Worm (Caenorhabditis elegans) whole organism, young adult: Measurements from ENCODE around the gene M04C3.5.

ENCODE experiments used
- B0019.2 ChIP-seq: fragments of 200-800 bp; sonication (Bioruptor generic); conservative IDR thresholded peaks from 2 replicates; pipeline ENCODE4 v1.3.6; 2022; ENCODE audit warnings: missing genetic modification reagents, missing genetic modification characterization, missing compliant biosample characterization
- B0261.1 ChIP-seq: sonication (generic microtip); optimal IDR thresholded peaks from 2 replicates; lab custom pipeline; 2016; ENCODE audit warnings: mild to moderate bottlenecking, missing genetic modification characterization, moderate library complexity, missing compliant biosample characterization
- C06A6.2 ChIP-seq: fragments of 200-800 bp; sonication (Bioruptor generic); conservative IDR thresholded peaks from 2 replicates; pipeline ENCODE4 v1.3.6; 2022; ENCODE audit warnings: missing genetic modification characterization, missing compliant biosample characterization
- D2030.7 ChIP-seq: fragments of 200-800 bp; sonication (Bioruptor generic); IDR thresholded peaks from 2 replicates; pipeline ENCODE4 v1.3.6; 2022; ENCODE audit warnings: missing genetic modification reagents, missing genetic modification characterization, missing compliant biosample characterization
- F55B11.4 ChIP-seq: sonication (generic microtip); optimal IDR thresholded peaks from 2 replicates; lab custom pipeline; 2016; ENCODE audit warnings: missing compliant biosample characterization, missing genetic modification characterization, borderline replicate concordance; ENCODE audit not compliant: insufficient read depth
- T26A5.8 ChIP-seq: sonication (generic microtip); optimal IDR thresholded peaks from 2 replicates; lab custom pipeline; 2016; ENCODE audit warnings: missing genetic modification characterization, missing compliant biosample characterization
- Y95B8A.8 ChIP-seq: fragments of 200-800 bp; sonication (Bioruptor generic); IDR thresholded peaks from 2 replicates; pipeline ENCODE4 v1.3.6; 2022; ENCODE audit warnings: missing genetic modification reagents, missing genetic modification characterization, missing compliant biosample characterization
- akir-1 ChIP-seq: fragments of 200-800 bp; sonication (Bioruptor generic); optimal IDR thresholded peaks from 2 replicates; lab custom pipeline; 2018; ENCODE audit warnings: mild to moderate bottlenecking, missing genetic modification characterization, moderate library complexity, missing compliant biosample characterization
- ama-1 ChIP-seq, 3 experiments: fragments of 150-350 bp in 1 of 3; sonication (generic microtip) in 2 of 3; optimal IDR thresholded peaks; 2 replicates each; lab custom pipeline; 2014 to 2018; ENCODE audit warnings: missing biosample characterization in 2 of 3, missing genetic modification characterization in 2 of 3, missing genetic modification reagents in 2 of 3
- aptf-2 ChIP-seq: fragments of 200-800 bp; sonication (Bioruptor generic); conservative IDR thresholded peaks from 2 replicates; pipeline ENCODE4 v1.3.6; 2022; ENCODE audit warnings: missing genetic modification reagents, missing genetic modification characterization, missing compliant biosample characterization
- athp-1 ChIP-seq: sonication (generic microtip); optimal IDR thresholded peaks from 2 replicates; lab custom pipeline; 2017; ENCODE audit warnings: mild to moderate bottlenecking, missing genetic modification characterization, missing compliant biosample characterization
- attf-5 ChIP-seq: fragments of 200-800 bp; sonication (Bioruptor generic); optimal IDR thresholded peaks from 2 replicates; lab custom pipeline; 2018; ENCODE audit warnings: mild to moderate bottlenecking, missing genetic modification characterization, missing compliant biosample characterization
- bed-2 ChIP-seq: fragments of 200-800 bp; sonication (Bioruptor generic); IDR thresholded peaks from 2 replicates; pipeline ENCODE4 v1.3.6; 2022; ENCODE audit warnings: missing genetic modification reagents, missing genetic modification characterization, missing compliant biosample characterization
- ccch-3 ChIP-seq: fragments of 200-800 bp; sonication (Bioruptor generic); optimal IDR thresholded peaks from 2 replicates; lab custom pipeline; 2018; ENCODE audit warnings: mild to moderate bottlenecking, missing genetic modification characterization, missing compliant biosample characterization
- cebp-1 ChIP-seq, 2 experiments: fragments of 200-800 bp in 1 of 2; sonication (Bioruptor generic) in 1 of 2; sonication (generic microtip) in 1 of 2; IDR thresholded peaks in 1 of 2; optimal IDR thresholded peaks in 1 of 2; 2 replicates each; pipeline versions ENCODE4 v1.3.6 to Lab custom; 2017 to 2022; ENCODE audit warnings: missing compliant biosample characterization in 2 of 2, missing genetic modification characterization in 2 of 2, mild to moderate bottlenecking in 1 of 2, missing genetic modification reagents in 1 of 2, moderate library complexity in 1 of 2
- ceh-27 ChIP-seq: fragments of 200-800 bp; sonication (Bioruptor generic); optimal IDR thresholded peaks from 2 replicates; lab custom pipeline; 2018; ENCODE audit warnings: mild to moderate bottlenecking, missing genetic modification characterization, moderate library complexity, missing compliant biosample characterization
- ceh-40 ChIP-seq: fragments of 200-800 bp; sonication (Bioruptor generic); IDR thresholded peaks from 2 replicates; pipeline ENCODE4 v1.3.6; 2022; ENCODE audit warnings: missing genetic modification characterization, missing compliant biosample characterization
- efl-1 ChIP-seq: fragments of 150-350 bp; optimal IDR thresholded peaks from 2 replicates; lab custom pipeline; 2014; ENCODE audit warnings: missing biosample characterization, missing genetic modification reagents, missing genetic modification characterization
- egrh-3 ChIP-seq: fragments of 200-800 bp; sonication (Bioruptor generic); IDR thresholded peaks from 2 replicates; pipeline ENCODE4 v1.3.6; 2022; ENCODE audit warnings: missing genetic modification reagents, missing genetic modification characterization, missing compliant biosample characterization
- ets-4 ChIP-seq: fragments of 200-800 bp; sonication (Bioruptor generic); optimal IDR thresholded peaks from 2 replicates; lab custom pipeline; 2018; ENCODE audit warnings: mild to moderate bottlenecking, missing genetic modification characterization, missing compliant biosample characterization
- him-1 ChIP-seq: sonication (generic microtip); optimal IDR thresholded peaks from 2 replicates; lab custom pipeline; 2016; ENCODE audit warnings: missing genotype, missing genetic modification reagents, missing genetic modification characterization, missing compliant biosample characterization
- hrde-1 ChIP-seq: sonication (generic microtip); optimal IDR thresholded peaks from 2 replicates; lab custom pipeline; 2016; ENCODE audit warnings: missing genetic modification characterization, mild to moderate bottlenecking, missing compliant biosample characterization, moderate library complexity, missing genotype, missing genetic modification reagents, borderline replicate concordance
- lir-1 ChIP-seq: fragments of 200-800 bp; sonication (Bioruptor generic); conservative IDR thresholded peaks from 2 replicates; pipeline ENCODE4 v1.3.6; 2022; ENCODE audit warnings: missing genetic modification reagents, missing genetic modification characterization, missing compliant biosample characterization
- lsl-1 ChIP-seq: fragments of 200-800 bp; sonication (Bioruptor generic); optimal IDR thresholded peaks from 2 replicates; lab custom pipeline; 2018; ENCODE audit warnings: mild to moderate bottlenecking, missing genetic modification characterization, moderate library complexity, missing compliant biosample characterization
- mcd-1 ChIP-seq: fragments of 200-800 bp; sonication (Bioruptor generic); IDR thresholded peaks from 2 replicates; pipeline ENCODE4 v1.3.6; 2022; ENCODE audit warnings: missing genetic modification reagents, missing genetic modification characterization, missing compliant biosample characterization
- mxl-1 ChIP-seq: sonication (generic microtip); optimal IDR thresholded peaks from 2 replicates; lab custom pipeline; 2016; ENCODE audit warnings: missing genetic modification characterization, missing compliant biosample characterization
- nhr-179 ChIP-seq: sonication (generic microtip); optimal IDR thresholded peaks from 2 replicates; lab custom pipeline; 2016; ENCODE audit warnings: mild to moderate bottlenecking, missing genetic modification characterization, missing compliant biosample characterization
- nhr-27 ChIP-seq: fragments of 200-800 bp; sonication (Bioruptor generic); optimal IDR thresholded peaks from 2 replicates; lab custom pipeline; 2018; ENCODE audit warnings: mild to moderate bottlenecking, missing genetic modification characterization, moderate library complexity, missing compliant biosample characterization
- nhr-80 ChIP-seq: sonication (generic microtip); optimal IDR thresholded peaks from 2 replicates; lab custom pipeline; 2016; ENCODE audit warnings: missing genetic modification characterization, missing compliant biosample characterization
- nhr-90 ChIP-seq: sonication (generic microtip); optimal IDR thresholded peaks from 2 replicates; lab custom pipeline; 2016; ENCODE audit warnings: missing genotype, mild to moderate bottlenecking, missing genetic modification characterization, missing compliant biosample characterization
- sdz-38 ChIP-seq: sonication (generic microtip); optimal IDR thresholded peaks from 2 replicates; lab custom pipeline; 2016; ENCODE audit warnings: missing genotype, missing genetic modification characterization, missing compliant biosample characterization
- snpc-3.4 ChIP-seq: sonication (generic microtip); optimal IDR thresholded peaks from 2 replicates; lab custom pipeline; 2017; ENCODE audit warnings: missing genetic modification characterization, mild to moderate bottlenecking, missing compliant biosample characterization, antibody characterized with exemption, moderate library complexity, missing genotype, missing genetic modification reagents
- sptf-2 ChIP-seq: fragments of 200-800 bp; sonication (Bioruptor generic); optimal IDR thresholded peaks from 2 replicates; lab custom pipeline; 2018; ENCODE audit warnings: mild to moderate bottlenecking, missing genetic modification characterization, missing compliant biosample characterization
- tbp1 ChIP-seq: fragments of 200-800 bp; sonication (Bioruptor generic); optimal IDR thresholded peaks from 2 replicates; lab custom pipeline; 2018; ENCODE audit warnings: mild to moderate bottlenecking, missing genetic modification characterization, missing compliant biosample characterization
- zim-3 ChIP-seq: sonication (generic microtip); optimal IDR thresholded peaks from 2 replicates; lab custom pipeline; 2017; ENCODE audit warnings: mild to moderate bottlenecking, missing genetic modification characterization, moderate library complexity, missing compliant biosample characterization
- ztf-25 ChIP-seq: fragments of 200-800 bp; sonication (Bioruptor generic); IDR thresholded peaks from 2 replicates; pipeline ENCODE4 v1.3.6; 2022; ENCODE audit warnings: missing genetic modification reagents, missing genetic modification characterization, missing compliant biosample characterization
- ztf-3 ChIP-seq: fragments of 200-800 bp; sonication (Bioruptor generic); optimal IDR thresholded peaks from 2 replicates; lab custom pipeline; 2018; ENCODE audit warnings: mild to moderate bottlenecking, missing genetic modification characterization, missing compliant biosample characterization

Gene M04C3.5

ce11 chrV:19448805-19449204 is 728 bp upstream of the M04C3.5 start, which contains the start of gene M04C3.2:
TSS of gene M04C3.2 (minus strand) at chrV:19448905.
- TF ChIP-seq ama-1 (optimal IDR thresholded peaks at IDR 0.05; lab: Kevin White, UChicago) = no peak
- no peak for TF ChIP-seq ama-1 (GFP tag; optimal IDR thresholded peaks at IDR 0.05; lab: Kevin White, UChicago)
- no peak for TF ChIP-seq zim-3 (tag; lab: Kevin White, UChicago)
- TF ChIP-seq ceh-40 (GFP tag; lab: Robert Waterston, UW) = no peak
- TF ChIP-seq Y95B8A.8 (GFP tag; lab: Robert Waterston, UW) = no peak
- no peak for TF ChIP-seq tbp1 (GFP tag; lab: Kevin White, UChicago)
- no peak for TF ChIP-seq lsl-1
- no peak for TF ChIP-seq nhr-27 (tag; lab: Kevin White, UChicago)
- TF ChIP-seq B0261.1 (tag; lab: Kevin White, UChicago) = no peak

- TF ChIP-seq ccch-3 (GFP tag; lab: Kevin White, UChicago) (no peak), bed-2 (GFP tag; lab: Robert Waterston, UW) (no peak), ceh-27 (no peak), nhr-90 (tag; lab: Kevin White, UChicago) (no peak), akir-1 (GFP tag; lab: Kevin White, UChicago) (no peak), mxl-1 (tag; lab: Kevin White, UChicago) (no peak), hrde-1 (tag; lab: Kevin White, UChicago) (no peak), sdz-38 (tag; lab: Kevin White, UChicago) (no peak), ets-4 (GFP tag; lab: Kevin White, UChicago) (no peak), egrh-3 (GFP tag; lab: Robert Waterston, UW) (no peak), mcd-1 (no peak), F55B11.4 (tag; lab: Kevin White, UChicago) (no peak), attf-5 (GFP tag; lab: Kevin White, UChicago) (no peak), efl-1 (no peak), B0019.2 (no peak), lir-1 (GFP tag; lab: Robert Waterston, UW) (no peak), T26A5.8 (tag; lab: Kevin White, UChicago) (no peak), C06A6.2 (GFP tag; lab: Robert Waterston, UW) (no peak), D2030.7 (GFP tag; lab: Robert Waterston, UW) (no peak), aptf-2 (GFP tag; lab: Robert Waterston, UW) (no peak)
Measured at ce11 chrV:19455650-19456049, 6.1 kb downstream of the M04C3.5 start, which contains the start of the genes Y43F8B.13 and Y43F8B.14. TSS of gene Y43F8B.13 (plus strand) at chrV:19455950. TSS of gene Y43F8B.14 (minus strand) at chrV:19455971.

ce11 chrV:19457120-19457519 is 7.6 kb downstream of the M04C3.5 start, which contains the start of gene Y43F8B.24:
TSS of gene Y43F8B.24 (plus strand) at chrV:19457420.
- TF ChIP-seq sptf-2 (GFP tag; lab: Kevin White, UChicago) = no peak
- TF ChIP-seq snpc-3.4 (tag; lab: Kevin White, UChicago) = no peak
- TF ChIP-seq him-1 (tag; lab: Kevin White, UChicago) = no peak
- no peak for TF ChIP-seq ceh-40 (GFP tag; lab: Robert Waterston, UW)

- TF ChIP-seq mcd-1 = no peak
- no peak for TF ChIP-seq ztf-25 (GFP tag; lab: Robert Waterston, UW)
- no peak for TF ChIP-seq ztf-3 (GFP tag; lab: Kevin White, UChicago)
- TF ChIP-seq nhr-179 (tag; lab: Kevin White, UChicago) = no peak
- TF ChIP-seq cebp-1 (GFP tag; IDR thresholded peaks at IDR 0.05; lab: Robert Waterston, UW) = no peak
- TF ChIP-seq cebp-1 (tag; optimal IDR thresholded peaks at IDR 0.05; lab: Kevin White, UChicago) = no peak
- no peak for TF ChIP-seq athp-1
- no peak for TF ChIP-seq ceh-27
- no peak for TF ChIP-seq nhr-80
Measured at ce11 chrV:19462020-19462419, 12.5 kb downstream of the M04C3.5 start, which contains the start of gene Y43F8B.15. TSS of gene Y43F8B.15 (minus strand) at chrV:19462120.
